Fruit fly (Drosophila melanogaster) whole organism, embryonic: ENCODE results near the gene ND-13A.

Experiments used
- Ada2b ChIP-seq: fragments of 200-800 bp; sonication (Bioruptor generic); IDR thresholded peaks from 2 replicates; pipeline ENCODE4 v1.3.6; 2022; ENCODE audit warnings: missing biosample characterization, missing genetic modification characterization
- Atf-2 ChIP-seq: fragments of 200-800 bp; sonication (Bioruptor generic); optimal IDR thresholded peaks from 2 replicates; lab custom pipeline; 2016; ENCODE audit warnings: missing biosample characterization, missing genetic modification characterization
- BEAF-32 ChIP-seq: fragments of 200-800 bp; sonication (Bioruptor generic); optimal IDR thresholded peaks from 3 replicates; lab custom pipeline; 2017; ENCODE audit warnings: missing biosample characterization, missing genetic modification characterization, mild to moderate bottlenecking, moderate library complexity, missing genetic modification reagents
- CG1024 ChIP-seq: fragments of 200-800 bp; sonication (Bioruptor generic); IDR thresholded peaks from 2 replicates; pipeline ENCODE4 v1.3.6; 2022; ENCODE audit warnings: missing biosample characterization, missing genetic modification characterization
- CG11696 ChIP-seq: fragments of 200-800 bp; sonication (Bioruptor generic); IDR thresholded peaks from 2 replicates; pipeline ENCODE4 v1.3.6; 2022; ENCODE audit warnings: missing biosample characterization, missing genetic modification characterization
- CG15011 ChIP-seq: fragments of 200-800 bp; sonication (Bioruptor generic); optimal IDR thresholded peaks from 3 replicates; lab custom pipeline; 2018; ENCODE audit warnings: missing biosample characterization, mild to moderate bottlenecking, missing genetic modification characterization
- CG16779 ChIP-seq: fragments of 200-800 bp; sonication (Bioruptor generic); IDR thresholded peaks from 2 replicates; pipeline ENCODE4 v1.3.6; 2022; ENCODE audit warnings: missing biosample characterization, missing genetic modification characterization
- CG17359 ChIP-seq: fragments of 200-800 bp; sonication (Bioruptor generic); optimal IDR thresholded peaks from 3 replicates; lab custom pipeline; 2018; ENCODE audit warnings: missing biosample characterization, mild to moderate bottlenecking, missing genetic modification characterization, moderate library complexity
- CG2678 ChIP-seq: fragments of 200-800 bp; sonication (Bioruptor generic); optimal IDR thresholded peaks from 3 replicates; lab custom pipeline; 2019; ENCODE audit warnings: missing biosample characterization, mild to moderate bottlenecking, missing genetic modification characterization, moderate library complexity
- CG3407 ChIP-seq: fragments of 200-800 bp; sonication (Bioruptor generic); optimal IDR thresholded peaks from 2 replicates; lab custom pipeline; 2018; ENCODE audit warnings: missing biosample characterization, mild to moderate bottlenecking, missing genetic modification characterization
- CG6813 ChIP-seq: fragments of 200-800 bp; sonication (Bioruptor generic); optimal IDR thresholded peaks from 2 replicates; lab custom pipeline; 2017; ENCODE audit warnings: missing biosample characterization, missing genetic modification characterization, mild to moderate bottlenecking, moderate library complexity, missing genetic modification reagents
- CG8281 ChIP-seq: fragments of 200-800 bp; sonication (Bioruptor generic); optimal IDR thresholded peaks from 2 replicates; lab custom pipeline; 2018; ENCODE audit warnings: missing biosample characterization, mild to moderate bottlenecking, missing genetic modification characterization, moderate library complexity
- CG9437 ChIP-seq: fragments of 200-800 bp; sonication (Bioruptor generic); optimal IDR thresholded peaks from 2 replicates; lab custom pipeline; 2018; ENCODE audit warnings: missing biosample characterization, mild to moderate bottlenecking, missing genetic modification characterization
- CG9609 ChIP-seq: fragments of 200-800 bp; sonication (Bioruptor generic); optimal IDR thresholded peaks from 3 replicates; lab custom pipeline; 2016; ENCODE audit warnings: missing biosample characterization, missing genetic modification characterization
- Chrac-16 ChIP-seq: fragments of 200-800 bp; sonication (Bioruptor generic); optimal IDR thresholded peaks from 3 replicates; lab custom pipeline; 2016; ENCODE audit warnings: missing biosample characterization, missing genetic modification characterization
- CkIIα-i1 ChIP-seq: fragments of 200-800 bp; sonication (Bioruptor generic); IDR thresholded peaks from 2 replicates; pipeline ENCODE4 v1.3.6; 2022; ENCODE audit warnings: missing biosample characterization, missing genetic modification characterization
- D19A ChIP-seq: fragments of 200-800 bp; optimal IDR thresholded peaks from 3 replicates; lab custom pipeline; 2019; ENCODE audit warnings: missing biosample characterization, mild to moderate bottlenecking, missing genetic modification characterization, moderate library complexity
- Dfd ChIP-seq, 2 experiments: fragments of >200 bp; optimal IDR thresholded peaks; 2 replicates each; lab custom pipeline; 2017; ENCODE audit warnings: missing biosample characterization in 2 of 2, missing genetic modification characterization in 2 of 2
- Dref ChIP-seq: fragments of 200-800 bp; sonication (Bioruptor generic); IDR thresholded peaks from 2 replicates; pipeline ENCODE4 v1.3.6; 2022; ENCODE audit warnings: missing biosample characterization, missing genetic modification characterization
- H2.0 ChIP-seq: fragments of 200-800 bp; sonication (Bioruptor generic); IDR thresholded peaks from 2 replicates; pipeline ENCODE4 v1.3.6; 2022; ENCODE audit warnings: missing biosample characterization, missing genetic modification characterization
- HmgD ChIP-seq: fragments of 200-800 bp; sonication (Bioruptor generic); optimal IDR thresholded peaks from 3 replicates; lab custom pipeline; 2016; ENCODE audit warnings: missing biosample characterization, missing genetic modification characterization
- Neu2 ChIP-seq: fragments of 200-800 bp; sonication (Bioruptor generic); optimal IDR thresholded peaks from 3 replicates; lab custom pipeline; 2016; ENCODE audit warnings: missing biosample characterization, missing genetic modification characterization, borderline replicate concordance
- Scr ChIP-seq: fragments of 200-800 bp; sonication (Bioruptor generic); IDR thresholded peaks from 2 replicates; pipeline ENCODE4 v1.3.6; 2022; ENCODE audit warnings: missing biosample characterization, missing genetic modification characterization; ENCODE audit not compliant: partially characterized antibody
- Ssrp ChIP-seq: fragments of 200-800 bp; sonication (Bioruptor generic); optimal IDR thresholded peaks from 2 replicates; lab custom pipeline; 2018; ENCODE audit warnings: missing biosample characterization, mild to moderate bottlenecking, missing genetic modification characterization, moderate library complexity
- Stat92E ChIP-seq, 3 experiments: fragments of >200 bp in 2 of 3; fragments of 200-800 bp in 1 of 3; sonication (Bioruptor generic) in 1 of 3; optimal IDR thresholded peaks; 2 replicates each; lab custom pipeline; 2017 to 2019; ENCODE audit warnings: missing biosample characterization in 3 of 3, missing genetic modification characterization in 3 of 3, mild to moderate bottlenecking in 1 of 3, moderate library complexity in 1 of 3
- Usf ChIP-seq: fragments of 200-800 bp; sonication (Bioruptor generic); optimal IDR thresholded peaks from 2 replicates; lab custom pipeline; 2017; ENCODE audit warnings: missing genotype, missing biosample characterization, missing genetic modification characterization
- ap ChIP-seq: fragments of 200-800 bp; sonication (Bioruptor generic); IDR thresholded peaks from 2 replicates; pipeline ENCODE4 v1.3.6; 2022; ENCODE audit warnings: missing biosample characterization, missing genetic modification characterization
- az2 ChIP-seq: fragments of 200-800 bp; sonication (Bioruptor generic); optimal IDR thresholded peaks from 3 replicates; lab custom pipeline; 2016; ENCODE audit warnings: missing biosample characterization, missing genetic modification characterization
- cg ChIP-seq: fragments of 200-800 bp; sonication (Bioruptor generic); optimal IDR thresholded peaks from 3 replicates; lab custom pipeline; 2019; ENCODE audit warnings: missing biosample characterization, mild to moderate bottlenecking, missing genetic modification characterization, moderate library complexity
- chinmo ChIP-seq: fragments of 200-800 bp; sonication (Bioruptor generic); IDR thresholded peaks from 4 replicates; pipeline ENCODE4 v1.3.6; 2022; ENCODE audit warnings: missing biosample characterization, missing genetic modification characterization; ENCODE audit not compliant: partially characterized antibody
- crp ChIP-seq, 2 experiments: fragments of 200-800 bp; sonication (Bioruptor generic); optimal IDR thresholded peaks; 2 replicates in 1 of 2; 3 replicates in 1 of 2; lab custom pipeline; 2017; ENCODE audit warnings: missing biosample characterization in 2 of 2, missing genetic modification characterization in 2 of 2, mild to moderate bottlenecking in 1 of 2, moderate library complexity in 1 of 2
- disco-r ChIP-seq: fragments of 200-800 bp; sonication (Bioruptor generic); optimal IDR thresholded peaks from 2 replicates; lab custom pipeline; 2016; ENCODE audit warnings: missing biosample characterization, missing genetic modification characterization
- emc ChIP-seq: fragments of 200-800 bp; sonication (Bioruptor generic); optimal IDR thresholded peaks from 2 replicates; lab custom pipeline; 2016; ENCODE audit warnings: missing biosample characterization, missing genetic modification characterization
- fd3F ChIP-seq: fragments of 200-800 bp; sonication (Bioruptor generic); optimal IDR thresholded peaks from 2 replicates; lab custom pipeline; 2018; ENCODE audit warnings: missing biosample characterization, mild to moderate bottlenecking, missing genetic modification characterization, moderate library complexity
- grau ChIP-seq: fragments of 200-800 bp; optimal IDR thresholded peaks from 3 replicates; lab custom pipeline; 2019; ENCODE audit warnings: missing biosample characterization, mild to moderate bottlenecking, missing genetic modification characterization, moderate library complexity
- gro ChIP-seq: fragments of 200-800 bp; sonication (Bioruptor generic); optimal IDR thresholded peaks from 2 replicates; lab custom pipeline; 2016; ENCODE audit warnings: missing biosample characterization, missing genetic modification characterization
- gsb-n ChIP-seq: fragments of 200-800 bp; sonication (Bioruptor generic); optimal IDR thresholded peaks from 3 replicates; lab custom pipeline; 2018; ENCODE audit warnings: missing biosample characterization, mild to moderate bottlenecking, missing genetic modification characterization
- hbn ChIP-seq: fragments of 200-800 bp; sonication (Bioruptor generic); IDR thresholded peaks from 2 replicates; pipeline ENCODE4 v1.3.6; 2022; ENCODE audit warnings: missing biosample characterization, missing genetic modification characterization; ENCODE audit not compliant: partially characterized antibody
- insv ChIP-seq, 2 experiments: fragments of 200-800 bp; sonication (Bioruptor generic); optimal IDR thresholded peaks; 3 replicates each; lab custom pipeline; 2016 to 2018; ENCODE audit warnings: missing biosample characterization in 2 of 2, missing genetic modification characterization in 2 of 2
- inv ChIP-seq: fragments of 200-800 bp; sonication (Bioruptor generic); IDR thresholded peaks from 2 replicates; pipeline ENCODE4 v1.3.6; 2022; ENCODE audit warnings: missing biosample characterization, missing genetic modification characterization; ENCODE audit not compliant: partially characterized antibody
- kni ChIP-seq: fragments of 200-800 bp; sonication (Bioruptor generic); optimal IDR thresholded peaks from 3 replicates; lab custom pipeline; 2017; ENCODE audit warnings: mild to moderate bottlenecking, missing biosample characterization, missing genetic modification reagents, missing genetic modification characterization
- lola ChIP-seq, 3 experiments: fragments of >200 bp in 2 of 3; fragments of 200-800 bp in 1 of 3; sonication (Bioruptor generic) in 1 of 3; optimal IDR thresholded peaks; 2 replicates each; lab custom pipeline; 2017 to 2019; ENCODE audit warnings: missing biosample characterization in 3 of 3, missing genetic modification characterization in 3 of 3, mild to moderate bottlenecking in 1 of 3, moderate library complexity in 1 of 3
- nom ChIP-seq: fragments of 200-800 bp; sonication (Bioruptor generic); optimal IDR thresholded peaks from 2 replicates; lab custom pipeline; 2017; ENCODE audit warnings: missing biosample characterization, missing genetic modification characterization, mild to moderate bottlenecking, moderate library complexity, missing genetic modification reagents
- pros ChIP-seq: fragments of 200-800 bp; sonication (Bioruptor generic); optimal IDR thresholded peaks from 3 replicates; lab custom pipeline; 2019; ENCODE audit warnings: missing biosample characterization, mild to moderate bottlenecking, missing genetic modification characterization, moderate library complexity
- sens-2 ChIP-seq: fragments of 200-800 bp; sonication (Bioruptor generic); IDR thresholded peaks from 2 replicates; pipeline ENCODE4 v1.3.6; 2022; ENCODE audit warnings: missing biosample characterization, missing genetic modification characterization
- sima ChIP-seq: fragments of 200-800 bp; sonication (Bioruptor generic); optimal IDR thresholded peaks from 2 replicates; lab custom pipeline; 2016; ENCODE audit warnings: missing biosample characterization, missing genetic modification characterization
- tin ChIP-seq: fragments of 200-800 bp; sonication (Bioruptor generic); optimal IDR thresholded peaks from 3 replicates; lab custom pipeline; 2016; ENCODE audit warnings: missing biosample characterization, missing genetic modification characterization
- z ChIP-seq: fragments of 200-800 bp; sonication (Bioruptor generic); IDR thresholded peaks from 3 replicates; pipeline ENCODE4 v1.3.6; 2022; ENCODE audit warnings: missing biosample characterization, missing genetic modification characterization

Gene ND-13A

DNA sequence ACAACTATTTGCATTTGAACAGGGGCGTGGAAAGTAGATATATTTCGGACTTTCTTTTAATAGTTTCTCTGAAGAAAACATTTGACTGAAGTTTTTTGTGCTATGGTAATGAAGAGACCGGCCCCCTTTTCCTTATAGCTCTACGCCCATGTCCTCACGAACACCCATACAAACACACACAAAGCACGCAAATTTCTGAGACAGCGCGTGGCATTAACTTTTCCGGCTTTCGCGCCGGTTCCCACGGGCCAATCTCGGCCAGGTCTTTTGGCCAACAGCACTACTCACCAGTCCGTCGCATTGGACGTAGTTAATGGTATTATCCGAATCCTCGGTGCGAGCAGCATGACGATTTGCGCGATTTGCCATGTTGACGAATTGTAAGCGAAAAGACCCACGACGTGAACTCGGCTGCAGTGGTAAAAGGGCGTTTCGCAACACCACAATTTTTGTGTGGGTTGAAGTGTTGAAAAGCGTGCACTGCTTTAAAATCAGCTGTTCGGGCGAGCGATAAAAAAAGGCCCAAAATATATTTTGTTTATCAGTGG, 47.6 kb downstream of the ND-13A start, which contains the start of gene senju (continued):
- TF ChIP-seq hbn (GFP tag; lab: Robert Waterston, UW), result 0 out of 2 replicates have a peak, but pooled peaks have one; percentile 42
- peak; percentile 54 for TF ChIP-seq Scr (GFP tag; lab: Robert Waterston, UW)
- TF ChIP-seq BEAF-32 (GFP tag; lab: Kevin White, UChicago), result peak; percentile 57
- TF ChIP-seq Dref (GFP tag; lab: Robert Waterston, UW), result peak; percentile 48
- peak; percentile 20 for TF ChIP-seq pros (GFP tag; lab: Kevin White, UChicago)
- TF ChIP-seq CG1024 (GFP tag; lab: Robert Waterston, UW), result peak; percentile 68
- TF ChIP-seq cg, result peak; percentile 93
- peak in 1 of 3 experiments; percentile 57 for TF ChIP-seq lola (GFP tag; optimal IDR thresholded peaks at IDR 0.05; lab: Kevin White, UChicago)
- TF ChIP-seq tin (GFP tag; lab: Kevin White, UChicago), result peak; percentile 84
- peak; percentile 70 for TF ChIP-seq H2.0 (GFP tag; lab: Robert Waterston, UW)
- TF ChIP-seq Chrac-16 (GFP tag; lab: Kevin White, UChicago), result peak; percentile 90
- peak; percentile 76 for TF ChIP-seq sens-2 (GFP tag; lab: Robert Waterston, UW)
- TF ChIP-seq HmgD (GFP tag; lab: Kevin White, UChicago), result peak; percentile 87
- peak; percentile 53 for TF ChIP-seq CG16779 (GFP tag; lab: Robert Waterston, UW)
- TF ChIP-seq crp (GFP tag; optimal IDR thresholded peaks at IDR 0.05; lab: Kevin White, UChicago), result peak; percentile 92 to 99
- peak; percentile 66 for TF ChIP-seq Ssrp (tag; lab: Kevin White, UChicago)
- peak; percentile 69 for TF ChIP-seq gsb-n (tag; lab: Kevin White, UChicago)
- TF ChIP-seq grau (tag; lab: Kevin White, UChicago), result peak; percentile 77
- TF ChIP-seq CG9437, result peak; percentile 70
- TF ChIP-seq Stat92E (GFP tag; optimal IDR thresholded peaks at IDR 0.05; lab: Kevin White, UChicago), result peak in 1 of 3 experiments; percentile 8
- TF ChIP-seq CG17359 (tag; lab: Kevin White, UChicago), result peak; percentile 78
- TF ChIP-seq Dfd (GFP tag; optimal IDR thresholded peaks at IDR 0.05; lab: Kevin White, UChicago), result no peak
- TF ChIP-seq Neu2 (GFP tag; lab: Kevin White, UChicago), result no peak
- no peak; the same call in 1 of the 2 replicates for TF ChIP-seq inv (GFP tag; lab: Robert Waterston, UW)
- TF ChIP-seq CG15011 (GFP tag; lab: Kevin White, UChicago), result peak; percentile 39
- peak; percentile 74 for TF ChIP-seq nom (GFP tag; lab: Kevin White, UChicago)
- peak; percentile 88 for TF ChIP-seq az2 (GFP tag; lab: Kevin White, UChicago)
- TF ChIP-seq CG8281 (tag; lab: Kevin White, UChicago), result peak; percentile 56
- peak; percentile 53 for TF ChIP-seq sima (GFP tag; lab: Kevin White, UChicago)
- peak; percentile 62 for TF ChIP-seq Atf-2 (GFP tag; lab: Kevin White, UChicago)
- TF ChIP-seq ap, result peak; percentile 75; the same call in 1 of the 2 replicates
- TF ChIP-seq insv (GFP tag; optimal IDR thresholded peaks at IDR 0.05; lab: Kevin White, UChicago), result peak in 1 of 2 experiments; percentile 64
- peak; percentile 87 for TF ChIP-seq CG9609 (GFP tag; lab: Kevin White, UChicago)
- TF ChIP-seq CkIIα-i1 (GFP tag; lab: Robert Waterston, UW), result no peak
- TF ChIP-seq fd3F, result peak; percentile 50
- TF ChIP-seq z, result 0 out of 3 replicates have a peak, but pooled peaks have one; percentile 33
- TF ChIP-seq CG2678 (tag; lab: Kevin White, UChicago), result peak; percentile 83
- TF ChIP-seq CG3407 (GFP tag; lab: Kevin White, UChicago), result peak; percentile 66
- TF ChIP-seq gro, result peak; percentile 90
- peak; percentile 79 for TF ChIP-seq Usf (GFP tag; lab: Kevin White, UChicago)
- TF ChIP-seq CG6813 (GFP tag; lab: Kevin White, UChicago), result peak; percentile 79
- peak; percentile 81 for TF ChIP-seq Ada2b (GFP tag; lab: Robert Waterston, UW)
- TF ChIP-seq kni (GFP tag; lab: Kevin White, UChicago), result peak; percentile 81
- TF ChIP-seq emc (GFP tag; lab: Kevin White, UChicago), result peak; percentile 78
- peak; percentile 89 for TF ChIP-seq chinmo (GFP tag; lab: Robert Waterston, UW)
- TF ChIP-seq D19A, result peak; percentile 66
- TF ChIP-seq CG11696, result peak; percentile 53
- TF ChIP-seq disco-r (GFP tag; lab: Kevin White, UChicago), result peak; percentile 64
